Fruit fly (Drosophila melanogaster): ENCODE data around the gene fbl.

DNA sequence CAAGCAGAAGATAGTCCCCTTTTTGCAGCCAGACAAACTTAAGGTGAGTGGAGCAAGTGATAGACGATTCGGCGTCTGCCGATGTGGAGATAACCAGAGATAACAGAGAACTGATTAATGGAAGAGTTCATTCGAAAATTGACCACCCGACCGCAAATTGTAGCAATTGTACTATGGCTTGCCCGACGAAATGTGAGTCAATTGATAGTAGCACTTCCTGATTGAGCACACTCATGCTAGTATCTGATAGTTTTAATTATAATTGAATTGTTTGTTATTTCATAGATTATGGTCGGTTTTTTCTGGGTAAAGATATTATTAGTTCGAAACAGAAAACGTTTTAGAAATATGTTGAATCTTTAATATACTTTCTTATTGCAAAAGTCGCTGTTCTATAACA is 29.9 kb upstream of the fbl start:
- TF ChIP-seq CG8478 (optimal IDR thresholded peaks at IDR 0.05) (no peak), CTCF (optimal IDR thresholded peaks at IDR 0.05) (no peak)

Data from S2 (cell line).